Fruit fly (Drosophila melanogaster): Measurements from ENCODE around the gene CG7296.

Gene CG7296

dm6 chr2L:10681602-10682001, 5.3 kb downstream of the CG7296 start, which contains the start of gene CG17107:
Gene CG17107, plus strand, starts transcription at chr2L:10681902.
- TF ChIP-seq pan (optimal IDR thresholded peaks at IDR 0.05) = no peak
- TF ChIP-seq CG8478 (optimal IDR thresholded peaks at IDR 0.05) = no peak
- TF ChIP-seq Dll (optimal IDR thresholded peaks at IDR 0.05) = no peak
- no peak for TF ChIP-seq EcR (GFP tag; optimal IDR thresholded peaks at IDR 0.05)
- no peak for TF ChIP-seq usp (GFP tag; optimal IDR thresholded peaks at IDR 0.05)
- TF ChIP-seq psq (optimal IDR thresholded peaks at IDR 0.05) = no peak

DNA sequence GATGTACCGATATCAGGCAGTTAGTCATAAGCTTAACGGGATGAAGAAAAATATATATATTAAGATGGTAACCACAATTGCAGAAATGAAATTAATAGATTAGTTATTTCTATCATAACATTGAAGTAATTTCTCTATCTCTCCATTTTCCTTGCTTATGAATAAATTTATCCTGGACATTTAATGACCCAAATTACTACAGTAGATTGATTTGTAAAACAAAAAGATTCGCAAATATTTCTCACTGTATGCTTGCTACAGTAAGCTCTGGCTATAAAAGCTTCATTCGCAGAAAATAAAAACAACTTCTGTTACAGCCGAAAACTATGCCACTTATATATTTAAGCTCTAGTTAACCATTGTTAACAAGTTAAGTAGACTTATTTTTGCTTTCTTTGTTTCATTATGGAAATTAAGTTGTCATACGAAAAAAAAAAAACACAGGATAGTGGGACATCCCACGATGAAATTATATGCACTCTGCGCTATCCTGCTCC, 6.2 kb downstream of the CG7296 start, which contains the start of gene CG17105:
TSS of gene CG17105 (plus strand) at position 447 of the 497 bp plus-strand sequence.
- TF ChIP-seq EcR (GFP tag; optimal IDR thresholded peaks at IDR 0.05) (no peak), CG8478 (optimal IDR thresholded peaks at IDR 0.05) (no peak), psq (optimal IDR thresholded peaks at IDR 0.05) (no peak), usp (GFP tag; optimal IDR thresholded peaks at IDR 0.05) (no peak), pan (optimal IDR thresholded peaks at IDR 0.05) (no peak), Dll (optimal IDR thresholded peaks at IDR 0.05) (no peak)

dm6 chr2L:10679568-10679967, 7.3 kb downstream of the CG7296 start:
- TF ChIP-seq psq (optimal IDR thresholded peaks at IDR 0.05) = no peak
- TF ChIP-seq CG8478 (optimal IDR thresholded peaks at IDR 0.05) = no peak
- no peak for TF ChIP-seq pan (optimal IDR thresholded peaks at IDR 0.05)
- TF ChIP-seq EcR (GFP tag; optimal IDR thresholded peaks at IDR 0.05) = no peak
- no peak for TF ChIP-seq usp (GFP tag; optimal IDR thresholded peaks at IDR 0.05)
- no peak for TF ChIP-seq Dll (optimal IDR thresholded peaks at IDR 0.05)

DNA sequence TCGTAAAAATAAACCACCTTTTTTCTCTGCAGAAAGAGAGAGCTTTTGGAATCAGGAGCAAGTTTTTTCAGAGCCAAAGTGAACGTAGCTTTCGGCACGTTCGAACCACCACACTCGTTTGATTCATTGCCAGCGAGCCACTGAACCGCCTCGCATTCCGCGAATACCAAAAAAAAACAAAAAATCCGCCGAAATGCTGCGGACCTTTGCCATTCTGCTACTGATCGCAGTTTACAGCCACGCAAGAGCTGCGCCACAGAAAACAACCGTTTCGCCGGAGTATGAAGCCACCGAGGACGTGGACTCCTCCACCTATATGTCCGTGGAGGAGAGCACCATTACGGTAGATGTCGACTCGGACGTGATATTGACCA, 9.2 kb downstream of the CG7296 start:
- no peak for TF ChIP-seq psq (optimal IDR thresholded peaks at IDR 0.05)
- TF ChIP-seq Dll (optimal IDR thresholded peaks at IDR 0.05) = no peak
- no peak for TF ChIP-seq pan (optimal IDR thresholded peaks at IDR 0.05)
- no peak for TF ChIP-seq CG8478 (optimal IDR thresholded peaks at IDR 0.05)
- TF ChIP-seq usp (GFP tag; optimal IDR thresholded peaks at IDR 0.05) = no peak
- no peak for TF ChIP-seq EcR (GFP tag; optimal IDR thresholded peaks at IDR 0.05)

DNA sequence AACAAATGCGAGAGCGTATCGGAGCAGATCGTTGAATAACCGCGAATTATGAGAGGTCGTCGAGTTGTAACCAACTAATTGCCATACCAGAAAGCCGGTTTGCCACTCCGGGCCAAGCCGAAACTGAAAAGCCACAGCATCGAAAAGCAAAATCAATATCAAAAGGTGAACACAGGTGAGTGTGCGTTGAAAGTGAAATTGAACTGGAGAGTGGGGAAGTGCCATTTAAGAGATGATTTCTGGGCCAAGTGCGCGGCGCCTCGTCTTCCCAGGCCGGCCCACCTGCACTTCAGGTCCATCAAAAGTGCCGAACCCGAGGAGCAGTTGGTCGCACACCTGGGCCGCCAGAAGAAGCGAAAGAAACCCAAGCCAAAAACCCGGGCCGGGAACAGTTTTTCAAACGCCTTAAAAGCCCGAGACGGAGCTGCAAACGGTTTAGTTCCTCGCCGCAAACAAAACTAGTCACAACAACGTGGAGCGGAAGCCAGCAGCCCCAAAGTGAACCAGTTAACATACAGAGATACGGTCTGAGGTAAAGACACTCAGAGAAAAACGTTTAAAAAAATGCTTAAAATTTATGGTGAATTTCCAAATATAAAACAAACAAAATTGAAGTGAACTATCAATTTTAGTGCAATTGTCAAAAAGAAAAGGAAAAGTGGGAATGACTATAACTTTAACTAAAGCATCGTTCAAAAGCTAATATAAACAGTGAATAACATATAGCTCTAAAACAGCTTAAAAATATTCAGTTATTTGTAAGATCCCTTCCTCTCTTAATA, 9.7 kb downstream of the CG7296 start, which contains the start of gene CG17104:
TSS of gene CG17104 (plus strand) at position 266 of the 782 bp plus-strand sequence.
- TF ChIP-seq Dll (optimal IDR thresholded peaks at IDR 0.05) = no peak
- no peak for TF ChIP-seq CG8478 (optimal IDR thresholded peaks at IDR 0.05)
- no peak for TF ChIP-seq EcR (GFP tag; optimal IDR thresholded peaks at IDR 0.05)
- TF ChIP-seq usp (GFP tag; optimal IDR thresholded peaks at IDR 0.05) = no peak
- no peak for TF ChIP-seq pan (optimal IDR thresholded peaks at IDR 0.05)
- TF ChIP-seq psq (optimal IDR thresholded peaks at IDR 0.05) = no peak

- TF ChIP-seq EcR (GFP tag; optimal IDR thresholded peaks at IDR 0.05) (no peak), psq (optimal IDR thresholded peaks at IDR 0.05) (no peak)
Measured at dm6 chr2L:10672989-10673388, 13.9 kb downstream of the CG7296 start.

DNA sequence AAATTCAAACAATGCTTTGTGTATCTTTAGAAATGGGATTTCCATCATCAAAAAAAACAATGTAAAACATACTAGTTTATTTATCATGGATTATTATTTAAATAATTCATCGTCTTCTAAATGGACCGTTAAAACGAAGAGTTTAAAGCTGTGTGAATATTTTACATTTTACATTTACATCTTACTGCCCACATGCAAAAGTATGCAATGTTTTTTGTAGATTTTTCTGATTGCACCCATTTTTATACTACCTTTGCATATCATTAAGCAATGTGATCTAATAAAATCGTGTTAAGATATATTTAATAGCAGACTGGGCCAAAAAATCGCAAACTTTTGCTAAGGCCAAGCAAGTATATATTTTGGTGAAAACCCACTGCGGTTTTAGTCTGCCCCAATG, 15.3 kb downstream of the CG7296 start:
- TF ChIP-seq pan (optimal IDR thresholded peaks at IDR 0.05) = no peak
- no peak for TF ChIP-seq usp (GFP tag; optimal IDR thresholded peaks at IDR 0.05)

dm6 chr2L:10665603-10666002, 21.3 kb downstream of the CG7296 start:
- TF ChIP-seq usp (GFP tag; optimal IDR thresholded peaks at IDR 0.05) (no peak), Dll (optimal IDR thresholded peaks at IDR 0.05) (no peak), EcR (GFP tag; optimal IDR thresholded peaks at IDR 0.05) (no peak), pan (optimal IDR thresholded peaks at IDR 0.05) (no peak), CG8478 (optimal IDR thresholded peaks at IDR 0.05) (no peak), psq (optimal IDR thresholded peaks at IDR 0.05) (no peak)

DNA sequence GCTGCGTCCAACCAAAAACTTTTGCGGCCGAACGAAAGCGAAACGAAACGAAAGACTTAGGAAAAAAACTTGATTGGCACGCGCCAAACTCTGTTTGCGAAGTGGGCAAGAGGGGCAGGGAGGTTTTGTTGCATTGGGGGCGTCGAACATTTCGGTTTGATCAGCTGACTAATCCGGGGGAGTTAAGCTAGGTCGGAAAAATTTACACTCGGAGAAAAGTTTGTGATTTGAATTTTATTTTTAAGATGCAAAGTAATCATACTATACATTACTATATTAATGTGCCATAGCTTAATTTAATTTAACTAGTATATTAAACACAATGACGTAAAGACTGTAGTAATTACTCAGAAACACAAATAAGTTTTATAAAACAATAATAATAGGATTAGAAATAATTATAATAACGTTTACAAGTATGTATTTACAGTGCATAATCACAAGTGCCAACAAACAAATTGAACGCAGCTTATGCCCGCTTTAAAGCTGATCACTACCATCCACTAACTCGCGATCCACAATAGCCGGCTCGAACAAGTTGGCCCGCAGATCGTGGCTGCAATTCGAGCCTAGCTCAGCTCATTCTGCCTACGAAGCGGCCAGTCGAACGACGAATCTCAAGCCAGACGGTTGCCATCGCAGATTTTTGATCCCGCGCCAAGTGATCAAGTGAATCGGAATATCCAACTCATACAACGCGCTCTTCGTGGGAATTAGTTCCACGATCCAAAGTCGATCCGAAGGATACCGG, 25.2 kb downstream of the CG7296 start, which contains the start of gene CG31871:
TSS of gene CG31871 (plus strand) at position 592 of the 751 bp plus-strand sequence.
- TF ChIP-seq Dll (optimal IDR thresholded peaks at IDR 0.05) = no peak

DNA sequence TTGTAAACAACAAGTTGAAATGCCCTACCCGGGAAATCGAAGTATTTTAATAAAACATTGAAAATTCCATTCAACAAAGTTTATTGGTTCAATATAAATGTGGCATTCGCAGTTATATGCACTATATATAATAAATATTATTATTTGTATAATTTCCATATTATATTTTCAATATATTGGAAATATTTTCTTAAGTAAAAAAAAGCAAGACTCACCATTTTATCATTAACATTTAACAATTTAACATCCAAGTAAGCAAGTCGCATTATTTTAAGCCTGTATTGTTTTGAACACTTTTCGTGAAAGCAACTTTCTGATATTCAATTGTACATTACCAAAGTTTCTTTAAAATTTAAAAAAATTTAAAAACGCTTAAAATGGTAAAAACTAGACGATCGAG, 28.9 kb downstream of the CG7296 start, which contains the start of gene CG45690:
TSS of gene CG45690 (plus strand) at position 301 of the 400 bp plus-strand sequence.
- no peak for TF ChIP-seq Dll (optimal IDR thresholded peaks at IDR 0.05)
- TF ChIP-seq EcR (GFP tag; optimal IDR thresholded peaks at IDR 0.05) = no peak
- TF ChIP-seq pan (optimal IDR thresholded peaks at IDR 0.05) = no peak
- TF ChIP-seq psq (optimal IDR thresholded peaks at IDR 0.05) = no peak
- no peak for TF ChIP-seq CG8478 (optimal IDR thresholded peaks at IDR 0.05)
- TF ChIP-seq usp (GFP tag; optimal IDR thresholded peaks at IDR 0.05) = no peak

DNA sequence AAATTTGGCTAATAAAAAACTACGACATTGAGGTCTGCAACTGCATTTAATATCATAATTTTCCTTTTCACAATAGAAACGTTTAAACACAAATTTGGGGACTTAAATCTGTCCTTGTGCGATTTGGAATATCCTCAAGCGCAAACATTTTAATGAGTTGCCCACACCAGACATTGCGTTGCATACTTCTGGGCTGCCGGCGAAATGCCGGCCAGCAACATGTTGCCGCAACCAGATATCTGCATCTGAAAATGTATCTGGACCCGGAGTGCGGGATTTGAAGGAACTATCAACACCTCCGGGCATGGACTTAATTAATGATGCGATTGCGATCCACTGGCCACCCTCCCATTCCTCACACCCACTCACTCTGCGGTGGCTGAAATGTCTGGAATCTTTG, 32.3 kb downstream of the CG7296 start:
- TF ChIP-seq psq (optimal IDR thresholded peaks at IDR 0.05) = no peak
- TF ChIP-seq pan (optimal IDR thresholded peaks at IDR 0.05) = no peak
- TF ChIP-seq EcR (GFP tag; optimal IDR thresholded peaks at IDR 0.05) = no peak
- no peak for TF ChIP-seq usp (GFP tag; optimal IDR thresholded peaks at IDR 0.05)
- no peak for TF ChIP-seq Dll (optimal IDR thresholded peaks at IDR 0.05)
- TF ChIP-seq CG8478 (optimal IDR thresholded peaks at IDR 0.05) = no peak

- no peak for TF ChIP-seq CG8478 (optimal IDR thresholded peaks at IDR 0.05)
- TF ChIP-seq psq (optimal IDR thresholded peaks at IDR 0.05) = no peak
- no peak for TF ChIP-seq Dll (optimal IDR thresholded peaks at IDR 0.05)
- TF ChIP-seq usp (GFP tag; optimal IDR thresholded peaks at IDR 0.05) = no peak
- TF ChIP-seq pan (optimal IDR thresholded peaks at IDR 0.05) = no peak
- no peak for TF ChIP-seq EcR (GFP tag; optimal IDR thresholded peaks at IDR 0.05)
Measured at dm6 chr2L:10651313-10651712, 35.6 kb downstream of the CG7296 start, which contains the start of gene dbf. Gene dbf, plus strand, starts transcription at chr2L:10651613.

All from whole organism.